Fruit fly (Drosophila melanogaster): ENCODE results near the gene COX7AL.

COX7AL gene

DNA sequence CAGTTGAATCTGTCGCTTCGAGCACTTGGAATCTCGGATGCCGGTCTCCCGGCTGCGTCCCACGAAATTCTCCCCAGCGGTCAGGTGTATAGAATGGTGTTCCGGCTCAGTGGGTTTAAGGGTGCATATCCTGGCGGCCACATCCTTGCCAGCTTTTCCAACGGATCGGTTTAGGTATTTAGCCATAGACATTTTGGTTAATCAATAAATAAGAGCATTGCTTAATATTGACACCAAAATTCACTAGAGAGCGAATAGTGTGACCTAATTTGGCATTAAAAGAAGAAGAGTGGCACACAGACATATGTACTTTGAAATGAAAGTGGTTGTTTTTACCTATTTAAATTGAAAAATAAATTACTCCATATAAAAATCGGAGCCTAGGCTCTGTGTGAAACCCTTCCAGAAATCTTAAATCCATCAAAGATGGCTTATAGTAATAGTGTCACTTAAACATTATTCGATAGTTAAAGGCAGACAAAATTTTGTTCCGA is at the start of gene COX7AL, which contains the start of gene PNKP:
TSS of gene COX7AL (plus strand) at position 419 of the 494 bp plus-strand sequence.
TSS of gene PNKP (minus strand) at position 266 of the 494 bp plus-strand sequence.
- TF ChIP-seq psq (optimal IDR thresholded peaks at IDR 0.05), result no peak
- no peak for TF ChIP-seq ttk (optimal IDR thresholded peaks at IDR 0.05)
- no peak for TF ChIP-seq Sin3A (optimal IDR thresholded peaks at IDR 0.05)
- no peak for TF ChIP-seq Myc (optimal IDR thresholded peaks at IDR 0.05)
- no peak for TF ChIP-seq h (optimal IDR thresholded peaks at IDR 0.05)
- no peak for TF ChIP-seq insv (optimal IDR thresholded peaks at IDR 0.05)

dm6 chr3R:8300928-8301752 is 42.3 kb upstream of the COX7AL start, which contains the start of the genes CG9626 and mRpL1:
TSS of gene CG9626 (minus strand) at chr3R:8300978.
TSS of gene mRpL1 (plus strand) at chr3R:8301440.
- no peak for TF ChIP-seq h (optimal IDR thresholded peaks at IDR 0.05)
- TF ChIP-seq ttk (optimal IDR thresholded peaks at IDR 0.05), result no peak
- no peak for TF ChIP-seq Myc (optimal IDR thresholded peaks at IDR 0.05)
- no peak for TF ChIP-seq Sin3A (optimal IDR thresholded peaks at IDR 0.05)
- TF ChIP-seq insv (optimal IDR thresholded peaks at IDR 0.05), result no peak
- no peak for TF ChIP-seq psq (optimal IDR thresholded peaks at IDR 0.05)

DNA sequence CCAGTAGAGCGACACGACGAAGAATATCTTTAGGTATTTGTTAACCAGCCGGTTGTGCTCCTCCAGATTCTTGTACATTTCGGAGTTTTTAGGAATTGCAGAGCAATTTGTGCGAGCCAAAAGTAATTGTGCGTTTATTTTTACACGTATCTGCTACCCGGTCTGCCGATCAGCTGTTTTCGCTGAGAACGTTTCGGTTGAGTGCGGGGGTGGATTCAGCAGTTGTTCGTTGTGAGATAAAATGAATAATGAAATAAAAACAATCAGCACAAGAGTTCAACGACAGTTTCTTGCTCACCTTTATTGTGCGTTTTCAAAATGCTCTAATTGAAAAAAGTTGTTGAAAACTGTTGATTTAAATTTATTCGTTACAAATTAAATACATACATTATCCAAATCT is 39.6 kb upstream of the COX7AL start, which contains the start of gene nac:
TSS of gene nac (minus strand) at position 176 of the 400 bp plus-strand sequence.
- TF ChIP-seq psq (optimal IDR thresholded peaks at IDR 0.05) (no peak), insv (optimal IDR thresholded peaks at IDR 0.05) (no peak), ttk (optimal IDR thresholded peaks at IDR 0.05) (no peak), Myc (optimal IDR thresholded peaks at IDR 0.05) (no peak), Sin3A (optimal IDR thresholded peaks at IDR 0.05) (no peak), h (optimal IDR thresholded peaks at IDR 0.05) (no peak)

- TF ChIP-seq h (optimal IDR thresholded peaks at IDR 0.05) (no peak), Myc (optimal IDR thresholded peaks at IDR 0.05) (no peak), ttk (optimal IDR thresholded peaks at IDR 0.05) (no peak), psq (optimal IDR thresholded peaks at IDR 0.05) (no peak), Sin3A (optimal IDR thresholded peaks at IDR 0.05) (no peak), insv (optimal IDR thresholded peaks at IDR 0.05) (no peak)
Measured at dm6 chr3R:8305110-8305509, 38.4 kb upstream of the COX7AL start, which contains the start of gene Sgt1. TSS of gene Sgt1 (minus strand) at chr3R:8305274.

- no peak for TF ChIP-seq Myc (optimal IDR thresholded peaks at IDR 0.05)
- TF ChIP-seq psq (optimal IDR thresholded peaks at IDR 0.05), result no peak
- TF ChIP-seq h (optimal IDR thresholded peaks at IDR 0.05), result no peak
- TF ChIP-seq ttk (optimal IDR thresholded peaks at IDR 0.05), result no peak
- TF ChIP-seq insv (optimal IDR thresholded peaks at IDR 0.05), result no peak
- TF ChIP-seq Sin3A (optimal IDR thresholded peaks at IDR 0.05), result no peak
Measured at dm6 chr3R:8306188-8306926, 37.1 kb upstream of the COX7AL start.

dm6 chr3R:8306927-8307261 is 36.6 kb upstream of the COX7AL start:
- no peak for TF ChIP-seq Myc (optimal IDR thresholded peaks at IDR 0.05)
- TF ChIP-seq ttk (optimal IDR thresholded peaks at IDR 0.05), result no peak
- TF ChIP-seq insv (optimal IDR thresholded peaks at IDR 0.05), result no peak
- no peak for TF ChIP-seq h (optimal IDR thresholded peaks at IDR 0.05)
- no peak for TF ChIP-seq psq (optimal IDR thresholded peaks at IDR 0.05)
- no peak for TF ChIP-seq Sin3A (optimal IDR thresholded peaks at IDR 0.05)

DNA sequence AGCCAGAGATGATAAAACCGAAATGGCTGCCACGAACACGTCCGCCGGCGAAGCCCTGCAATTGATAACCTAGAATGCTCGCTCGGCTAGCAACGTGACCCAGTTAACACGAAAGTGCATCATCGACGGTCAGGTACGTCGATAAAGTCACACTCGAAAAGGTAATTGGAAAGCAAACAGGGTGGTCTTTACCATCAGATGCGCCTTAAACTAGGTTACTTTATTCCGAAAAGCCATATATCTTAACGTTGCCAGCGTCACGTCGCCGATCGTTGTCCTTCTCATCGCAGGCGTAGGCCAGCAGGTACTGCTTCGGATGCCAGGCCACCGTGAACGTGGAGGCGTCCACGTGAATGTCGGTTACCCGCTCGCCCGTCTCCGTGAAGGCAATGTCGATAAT is 36.2 kb upstream of the COX7AL start:
- TF ChIP-seq psq (optimal IDR thresholded peaks at IDR 0.05) (no peak), Myc (optimal IDR thresholded peaks at IDR 0.05) (no peak), insv (optimal IDR thresholded peaks at IDR 0.05) (no peak), Sin3A (optimal IDR thresholded peaks at IDR 0.05) (no peak), h (optimal IDR thresholded peaks at IDR 0.05) (no peak), ttk (optimal IDR thresholded peaks at IDR 0.05) (no peak)

DNA sequence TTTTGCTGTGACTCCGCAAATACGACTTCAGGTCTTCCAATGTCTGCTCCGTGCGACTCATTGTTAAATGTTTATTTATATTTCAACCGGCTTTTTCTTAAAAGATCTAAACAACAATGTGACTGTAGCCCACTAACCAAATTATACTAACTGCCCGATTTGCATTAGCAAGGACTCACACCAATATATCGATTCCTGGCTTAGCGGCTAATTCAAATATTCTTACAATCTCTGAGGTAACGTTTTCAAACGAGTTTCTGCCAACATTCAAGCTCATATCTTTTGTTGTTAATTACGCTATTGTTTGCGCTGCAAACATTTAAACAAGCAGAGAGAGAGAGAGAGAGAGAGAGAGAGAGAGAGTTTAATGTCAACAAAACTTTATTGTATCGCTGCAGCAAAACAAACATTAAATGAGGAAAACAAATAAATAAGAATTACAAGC is 34.9 kb upstream of the COX7AL start, which contains the start of gene tex:
TSS of gene tex (minus strand) at position 131 of the 445 bp plus-strand sequence.
- TF ChIP-seq Myc (optimal IDR thresholded peaks at IDR 0.05) (no peak), Sin3A (optimal IDR thresholded peaks at IDR 0.05) (no peak), insv (optimal IDR thresholded peaks at IDR 0.05) (no peak)

DNA sequence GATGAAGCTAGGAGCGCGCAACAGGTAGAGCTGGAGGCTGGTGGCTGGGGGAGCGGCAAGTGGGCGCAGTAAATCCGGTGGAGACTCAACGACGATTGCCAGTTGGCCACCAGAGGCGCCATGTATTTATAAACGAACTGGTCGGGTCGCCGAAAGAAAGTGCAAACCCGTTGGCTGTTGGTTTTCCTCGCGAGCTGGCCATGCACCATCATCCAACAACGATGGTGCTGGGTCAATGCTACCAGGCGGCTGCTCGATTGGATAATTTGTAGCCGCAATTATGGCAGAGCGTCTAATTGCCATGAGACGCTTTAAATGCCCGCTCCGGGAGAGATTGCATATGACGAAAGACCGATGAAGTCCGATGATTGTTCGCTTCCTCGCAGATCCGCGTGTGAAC is 32.8 kb upstream of the COX7AL start, which contains the start of gene CG11693:
TSS of gene CG11693 (minus strand) at position 101 of the 400 bp plus-strand sequence.
- TF ChIP-seq ttk (optimal IDR thresholded peaks at IDR 0.05) (no peak), Sin3A (optimal IDR thresholded peaks at IDR 0.05) (no peak), insv (optimal IDR thresholded peaks at IDR 0.05) (no peak), h (optimal IDR thresholded peaks at IDR 0.05) (no peak), Myc (optimal IDR thresholded peaks at IDR 0.05) (no peak), psq (optimal IDR thresholded peaks at IDR 0.05) (no peak)

DNA sequence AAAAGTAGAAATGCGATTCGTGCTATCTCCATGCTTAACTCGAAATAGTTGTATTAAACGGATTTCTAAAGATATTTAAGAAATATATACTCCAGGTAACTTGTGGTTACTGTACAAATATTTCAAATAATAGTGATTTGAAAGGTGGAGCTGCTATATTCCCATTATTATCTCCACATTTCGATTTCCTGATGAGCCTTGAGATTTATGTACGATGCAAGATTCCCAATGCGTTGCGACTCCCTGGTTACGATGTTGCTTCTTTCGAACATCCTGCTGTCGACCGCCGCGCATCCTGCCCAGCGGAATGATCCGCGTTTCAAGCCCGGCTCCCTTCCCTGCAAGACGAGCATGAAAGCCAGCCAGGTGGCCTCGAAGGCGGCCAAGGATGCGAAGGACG is 31.4 kb upstream of the COX7AL start, which contains the start of the genes CG11694 and CG11698:
TSS of gene CG11694 (minus strand) at position 101 of the 400 bp plus-strand sequence.
TSS of gene CG11698 (plus strand) at position 152 of the 400 bp plus-strand sequence.
- TF ChIP-seq Myc (optimal IDR thresholded peaks at IDR 0.05), result no peak
- TF ChIP-seq psq (optimal IDR thresholded peaks at IDR 0.05), result no peak
- no peak for TF ChIP-seq h (optimal IDR thresholded peaks at IDR 0.05)
- TF ChIP-seq ttk (optimal IDR thresholded peaks at IDR 0.05), result no peak
- no peak for TF ChIP-seq Sin3A (optimal IDR thresholded peaks at IDR 0.05)
- TF ChIP-seq insv (optimal IDR thresholded peaks at IDR 0.05), result no peak

dm6 chr3R:8313038-8313437 is 30.4 kb upstream of the COX7AL start, which contains the start of gene CG7483:
TSS of gene CG7483 (plus strand) at chr3R:8313208.
- TF ChIP-seq insv (optimal IDR thresholded peaks at IDR 0.05) (no peak), psq (optimal IDR thresholded peaks at IDR 0.05) (no peak), ttk (optimal IDR thresholded peaks at IDR 0.05) (no peak), Myc (optimal IDR thresholded peaks at IDR 0.05) (no peak), h (optimal IDR thresholded peaks at IDR 0.05) (no peak), Sin3A (optimal IDR thresholded peaks at IDR 0.05) (no peak)

Measured in Kc167 (cell line).